Fruit fly (Drosophila melanogaster): ENCODE results near the gene CG5885.

Gene CG5885

dm6 chr2L:9908468-9908967, 9.6 kb downstream of the CG5885 start, which contains the start of gene CG13124 (continued):
- TF ChIP-seq Fer2 (tag; optimal IDR thresholded peaks at IDR 0.05), result no peak
- TF ChIP-seq lilli (GFP tag; optimal IDR thresholded peaks at IDR 0.05), result peak; percentile 59
- no peak for TF ChIP-seq C15 (GFP tag; IDR thresholded peaks at IDR 0.05)
- TF ChIP-seq CG6254 (GFP tag; optimal IDR thresholded peaks at IDR 0.05), result no peak
- TF ChIP-seq Hey (tag; optimal IDR thresholded peaks at IDR 0.05), result no peak
- no peak for TF ChIP-seq CG10565 (GFP tag; optimal IDR thresholded peaks at IDR 0.05)
- TF ChIP-seq hb (GFP tag; IDR thresholded peaks at IDR 0.05; ENCODE audit: partially characterized antibody), result no peak
- TF ChIP-seq CG2889 (GFP tag; IDR thresholded peaks at IDR 0.05), result no peak
- no peak for TF ChIP-seq hth (optimal IDR thresholded peaks at IDR 0.05)
- no peak for TF ChIP-seq CoRest (tag; optimal IDR thresholded peaks at IDR 0.05)
- 0 out of 2 replicates have a peak, but pooled peaks have one; percentile 29 for TF ChIP-seq unc-4 (GFP tag; IDR thresholded peaks at IDR 0.05; ENCODE audit: partially characterized antibody)
- no peak for TF ChIP-seq zf30C (GFP tag; optimal IDR thresholded peaks at IDR 0.05)
- no peak for TF ChIP-seq CG10147 (GFP tag; optimal IDR thresholded peaks at IDR 0.05)
- TF ChIP-seq GATAe (GFP tag; conservative IDR thresholded peaks at IDR 0.05), result no peak
- peak; percentile 23; the same call in 1 of the 3 replicates for TF ChIP-seq CG11695 (GFP tag; IDR thresholded peaks at IDR 0.05)
- TF ChIP-seq CG7963 (GFP tag; IDR thresholded peaks at IDR 0.05; ENCODE audit: partially characterized antibody), result no peak
- no peak for TF ChIP-seq CG12155 (GFP tag; optimal IDR thresholded peaks at IDR 0.05)
- TF ChIP-seq CG11504 (tag; optimal IDR thresholded peaks at IDR 0.05), result peak; percentile 5
- no peak for TF ChIP-seq Ptx1 (GFP tag; IDR thresholded peaks at IDR 0.05)
- peak; percentile 46 for TF ChIP-seq CG2120 (GFP tag; optimal IDR thresholded peaks at IDR 0.05)
- TF ChIP-seq CG1024 (GFP tag; IDR thresholded peaks at IDR 0.05), result no peak
- TF ChIP-seq slp2 (GFP tag; optimal IDR thresholded peaks at IDR 0.05), result no peak
- TF ChIP-seq nau (GFP tag; optimal IDR thresholded peaks at IDR 0.05), result no peak
- TF ChIP-seq Hmr (GFP tag; optimal IDR thresholded peaks at IDR 0.05), result peak; percentile 55
- no peak for TF ChIP-seq Kr (GFP tag; optimal IDR thresholded peaks at IDR 0.05)
- TF ChIP-seq sisA (GFP tag; IDR thresholded peaks at IDR 0.05), result no peak
- no peak for TF ChIP-seq mld (GFP tag; IDR thresholded peaks at IDR 0.05; ENCODE audit: partially characterized antibody)
- no peak for TF ChIP-seq Asciz (GFP tag; optimal IDR thresholded peaks at IDR 0.05)
- no peak for TF ChIP-seq H15 (GFP tag; IDR thresholded peaks at IDR 0.05)
- TF ChIP-seq emc (GFP tag; optimal IDR thresholded peaks at IDR 0.05), result no peak
- 0 out of 2 replicates have a peak, but pooled peaks have one; percentile 10 for TF ChIP-seq sens-2 (GFP tag; IDR thresholded peaks at IDR 0.05)
- no peak for TF ChIP-seq Max (GFP tag; optimal IDR thresholded peaks at IDR 0.05)
- TF ChIP-seq ase (GFP tag; IDR thresholded peaks at IDR 0.05), result no peak
- no peak for TF ChIP-seq CG8944 (GFP tag; optimal IDR thresholded peaks at IDR 0.05)
- no peak for TF ChIP-seq Atf3 (GFP tag; optimal IDR thresholded peaks at IDR 0.05)
- TF ChIP-seq NfI (GFP tag; optimal IDR thresholded peaks at IDR 0.05), result peak; percentile 32
- no peak for TF ChIP-seq CG11085 (GFP tag; IDR thresholded peaks at IDR 0.05)
- no peak for TF ChIP-seq eve (GFP tag; optimal IDR thresholded peaks at IDR 0.05)
- no peak for TF ChIP-seq Gug (GFP tag; IDR thresholded peaks at IDR 0.05)
- no peak for TF ChIP-seq CG4404 (GFP tag; IDR thresholded peaks at IDR 0.05)
- TF ChIP-seq CG9876 (GFP tag; optimal IDR thresholded peaks at IDR 0.05), result no peak
- no peak for TF ChIP-seq pfk (GFP tag; optimal IDR thresholded peaks at IDR 0.05)
- no peak for TF ChIP-seq Side (GFP tag; optimal IDR thresholded peaks at IDR 0.05)
- no peak for TF ChIP-seq pho (GFP tag; optimal IDR thresholded peaks at IDR 0.05)
- TF ChIP-seq CG15514 (GFP tag; optimal IDR thresholded peaks at IDR 0.05), result peak; percentile 43
- TF ChIP-seq CG12071 (GFP tag; optimal IDR thresholded peaks at IDR 0.05), result peak; percentile 38
- TF ChIP-seq ham (GFP tag; IDR thresholded peaks at IDR 0.05), result no peak
- no peak for TF ChIP-seq en (GFP tag; optimal IDR thresholded peaks at IDR 0.05)
- no peak for TF ChIP-seq Lpt (GFP tag; optimal IDR thresholded peaks at IDR 0.05)
- no peak for TF ChIP-seq CG15011 (GFP tag; optimal IDR thresholded peaks at IDR 0.05)
- no peak for TF ChIP-seq lov (optimal IDR thresholded peaks at IDR 0.05)
- no peak for TF ChIP-seq lov (GFP tag; IDR thresholded peaks at IDR 0.05)
